Worm (Caenorhabditis elegans) whole organism, L4 larva: ENCODE data around the gene sra-34.

Experiments
- F10B5.3 ChIP-seq: sonication (generic microtip); optimal IDR thresholded peaks from 2 replicates; lab custom pipeline; 2016; ENCODE audit warnings: mild to moderate bottlenecking, missing genetic modification characterization, missing compliant biosample characterization
- T20F7.1 ChIP-seq: fragments of 200-800 bp; sonication (Bioruptor generic); optimal IDR thresholded peaks from 2 replicates; lab custom pipeline; 2018; ENCODE audit warnings: mild to moderate bottlenecking, missing genetic modification characterization, missing compliant biosample characterization
- aly-2 ChIP-seq: sonication (generic microtip); optimal IDR thresholded peaks from 2 replicates; lab custom pipeline; 2018; ENCODE audit warnings: missing biosample characterization, missing genetic modification characterization
- ceh-32 ChIP-seq: sonication (generic microtip); optimal IDR thresholded peaks from 2 replicates; lab custom pipeline; 2016; ENCODE audit warnings: mild to moderate bottlenecking, missing genetic modification characterization, missing compliant biosample characterization; ENCODE audit not compliant: poor library complexity
- ceh-62 ChIP-seq: sonication (generic microtip); optimal IDR thresholded peaks from 2 replicates; lab custom pipeline; 2017; ENCODE audit warnings: missing biosample characterization, missing genetic modification characterization
- hlh-30 ChIP-seq: sonication (generic microtip); optimal IDR thresholded peaks from 2 replicates; lab custom pipeline; 2017; ENCODE audit warnings: antibody characterized with exemption, mild to moderate bottlenecking, missing genetic modification characterization, missing compliant biosample characterization; ENCODE audit not compliant: insufficient read depth
- lir-3 ChIP-seq: sonication (generic microtip); optimal IDR thresholded peaks from 2 replicates; lab custom pipeline; 2016; ENCODE audit warnings: mild to moderate bottlenecking, missing genetic modification characterization, missing compliant biosample characterization
- mep-1 ChIP-seq: fragments of 150-350 bp; sonication (generic microtip); optimal IDR thresholded peaks from 3 replicates; lab custom pipeline; 2014; ENCODE audit warnings: missing biosample characterization, missing genetic modification characterization
- tag-97 ChIP-seq: fragments of 200-800 bp; sonication (Bioruptor generic); IDR thresholded peaks from 2 replicates; pipeline ENCODE4 v1.3.6; 2022; ENCODE audit warnings: missing genetic modification characterization, missing compliant biosample characterization

DNA sequence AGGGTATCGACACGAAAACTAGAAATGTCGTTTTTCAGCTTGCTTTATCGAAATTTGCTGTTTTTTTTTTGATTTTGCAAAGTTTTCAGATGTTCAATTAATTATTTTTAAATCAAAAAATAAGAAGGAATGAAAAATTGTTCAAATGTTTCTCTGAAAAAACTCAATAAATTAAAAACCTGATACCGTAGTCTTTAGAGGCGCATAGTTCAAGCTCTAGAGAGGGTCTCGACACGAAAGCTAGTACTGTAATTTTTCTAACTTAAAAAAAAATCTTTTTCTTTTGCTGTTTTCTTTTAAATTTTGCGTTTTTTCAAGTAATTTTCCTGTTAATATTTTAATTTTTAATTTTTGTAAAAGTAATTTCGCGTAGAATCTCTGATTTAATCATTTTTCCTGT is 22.8 kb upstream of the sra-34 start:
- TF ChIP-seq tag-97 (GFP tag; lab: Robert Waterston, UW) (no peak), hlh-30 (tag; lab: Kevin White, UChicago) (no peak), ceh-32 (tag; lab: Kevin White, UChicago) (no peak), T20F7.1 (GFP tag; lab: Kevin White, UChicago) (no peak), F10B5.3 (no peak), aly-2 (tag; lab: Kevin White, UChicago) (no peak), ceh-62 (no peak), lir-3 (tag; lab: Kevin White, UChicago) (no peak), mep-1 (tag; lab: Kevin White, UChicago) (no peak)
